Fruit fly (Drosophila melanogaster): Measurements from ENCODE around the gene mthl10.
A peak's percentile ranks its signal among the peaks of the same experiment; 100 is the strongest.

Gene mthl10

dm6 chr3L:327833-328232 is 14.9 kb downstream of the mthl10 start, which contains the start of the genes Atac3 and Ptpmeg (continued):
- no peak for TF ChIP-seq CG10565 (GFP tag; optimal IDR thresholded peaks at IDR 0.05)
- peak; percentile 48 for TF ChIP-seq CG8290 (GFP tag; optimal IDR thresholded peaks at IDR 0.05)
- peak in 1 of 2 experiments; percentile 36 for TF ChIP-seq CG8290 (tag; optimal IDR thresholded peaks at IDR 0.05)
- no peak for TF ChIP-seq lab (GFP tag; optimal IDR thresholded peaks at IDR 0.05)
- TF ChIP-seq HLH4C (GFP tag; IDR thresholded peaks at IDR 0.05; ENCODE audit: partially characterized antibody), result peak; percentile 29; the same call in 1 of the 3 replicates
- TF ChIP-seq Med (GFP tag), result peak; percentile 34
- no peak for TF ChIP-seq esg (GFP tag; conservative IDR thresholded peaks at IDR 0.05)
- TF ChIP-seq CG17829 (tag; optimal IDR thresholded peaks at IDR 0.05), result peak; percentile 30
- peak; percentile 73 for TF ChIP-seq unc-4 (GFP tag; IDR thresholded peaks at IDR 0.05; ENCODE audit: partially characterized antibody)
- no peak for TF ChIP-seq zfh1 (GFP tag; IDR thresholded peaks at IDR 0.05)
- no peak for TF ChIP-seq Ptx1 (GFP tag; IDR thresholded peaks at IDR 0.05)
- peak; percentile 18; the same call in 1 of the 2 replicates for TF ChIP-seq Bgb (GFP tag; IDR thresholded peaks at IDR 0.05; ENCODE audit: partially characterized antibody)
- peak; percentile 0 for TF ChIP-seq sug (tag; optimal IDR thresholded peaks at IDR 0.05)
- no peak for TF ChIP-seq Lim3 (GFP tag; IDR thresholded peaks at IDR 0.05)
- TF ChIP-seq Sry-δ (GFP tag; optimal IDR thresholded peaks at IDR 0.05), result peak; percentile 66
- no peak for TF ChIP-seq lilli (GFP tag; optimal IDR thresholded peaks at IDR 0.05)
- no peak for TF ChIP-seq HmgD (GFP tag; optimal IDR thresholded peaks at IDR 0.05)
- TF ChIP-seq CHES-1-like (GFP tag; optimal IDR thresholded peaks at IDR 0.05), result no peak

DNA sequence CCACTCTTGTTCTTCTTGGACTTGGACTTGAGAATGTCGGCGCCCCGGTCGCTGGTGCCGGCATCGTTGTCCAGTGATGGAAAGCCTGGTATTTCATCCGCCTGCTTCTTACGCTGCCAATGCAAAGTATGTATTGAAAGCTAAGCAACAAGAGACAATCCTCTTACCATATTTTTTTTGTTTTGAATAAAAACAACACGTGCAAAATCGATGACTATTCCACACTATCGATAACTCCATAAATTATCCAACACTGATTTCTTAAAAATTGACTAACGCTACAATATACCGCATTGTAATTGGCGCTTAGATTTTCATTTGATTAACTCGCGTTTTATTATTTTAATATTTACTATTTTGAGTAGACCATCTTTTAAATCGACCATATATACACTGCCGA is 18.2 kb downstream of the mthl10 start, which contains the start of gene CG32344:
CG32344 (minus strand) TSS at position 235 of the 400 bp plus-strand sequence.
- TF ChIP-seq CG10959 (GFP tag; IDR thresholded peaks at IDR 0.05) (no peak), CG2678 (tag; optimal IDR thresholded peaks at IDR 0.05) (no peak), CG13287 (GFP tag; IDR thresholded peaks at IDR 0.05; ENCODE audit: partially characterized antibody) (peak; percentile 81), lola (GFP tag; optimal IDR thresholded peaks at IDR 0.05) (no peak), h (optimal IDR thresholded peaks at IDR 0.05) (no peak), Atf6 (GFP tag; IDR thresholded peaks at IDR 0.05) (no peak), NC2α (GFP tag; optimal IDR thresholded peaks at IDR 0.05) (no peak), CG1233 (GFP tag; optimal IDR thresholded peaks at IDR 0.05) (no peak), CG32532 (GFP tag; IDR thresholded peaks at IDR 0.05) (no peak), Xrp1 (GFP tag; IDR thresholded peaks at IDR 0.05) (no peak), CG10274 (GFP tag; optimal IDR thresholded peaks at IDR 0.05) (no peak), CG4854 (GFP tag; optimal IDR thresholded peaks at IDR 0.05) (no peak), onecut (GFP tag; IDR thresholded peaks at IDR 0.05) (no peak), CG43689 (GFP tag; IDR thresholded peaks at IDR 0.05) (no peak), CG12744 (GFP tag; optimal IDR thresholded peaks at IDR 0.05) (no peak), CG33213 (GFP tag; optimal IDR thresholded peaks at IDR 0.05) (no peak), chm (GFP tag; IDR thresholded peaks at IDR 0.05) (no peak), CG2129 (GFP tag; IDR thresholded peaks at IDR 0.05; ENCODE audit: partially characterized antibody) (peak; percentile 47), stc (GFP tag; IDR thresholded peaks at IDR 0.05) (no peak), CHES-1-like (GFP tag; optimal IDR thresholded peaks at IDR 0.05) (no peak), CG6175 (GFP tag; IDR thresholded peaks at IDR 0.05) (no peak), CG9932 (GFP tag; IDR thresholded peaks at IDR 0.05) (no peak), Dad (GFP tag; optimal IDR thresholded peaks at IDR 0.05) (no peak), B-H1 (GFP tag; IDR thresholded peaks at IDR 0.05) (no peak), p53 (GFP tag; optimal IDR thresholded peaks at IDR 0.05) (no peak), pita (GFP tag; optimal IDR thresholded peaks at IDR 0.05) (no peak), NFAT (GFP tag; IDR thresholded peaks at IDR 0.05) (no peak), PHDP (tag; optimal IDR thresholded peaks at IDR 0.05) (peak; percentile 15), hb (GFP tag; IDR thresholded peaks at IDR 0.05; ENCODE audit: partially characterized antibody) (no peak), Hr51 (GFP tag; optimal IDR thresholded peaks at IDR 0.05) (no peak), Med (GFP tag) (peak; percentile 74), Hr78 (GFP tag; optimal IDR thresholded peaks at IDR 0.05) (no peak), Hey (tag; optimal IDR thresholded peaks at IDR 0.05) (no peak), CG1024 (GFP tag; IDR thresholded peaks at IDR 0.05) (no peak), CG4424 (GFP tag; optimal IDR thresholded peaks at IDR 0.05) (no peak), CG6689 (GFP tag; IDR thresholded peaks at IDR 0.05) (no peak)
